Worm (Caenorhabditis elegans) whole organism, dauer: Measurements from ENCODE around the gene ubc-13.

Experiments
- unc-62 ChIP-seq: sonication (generic microtip); optimal IDR thresholded peaks from 2 replicates; lab custom pipeline; 2017; ENCODE audit warnings: missing biosample characterization, missing genetic modification reagents, missing genetic modification characterization

The ubc-13 gene

DNA sequence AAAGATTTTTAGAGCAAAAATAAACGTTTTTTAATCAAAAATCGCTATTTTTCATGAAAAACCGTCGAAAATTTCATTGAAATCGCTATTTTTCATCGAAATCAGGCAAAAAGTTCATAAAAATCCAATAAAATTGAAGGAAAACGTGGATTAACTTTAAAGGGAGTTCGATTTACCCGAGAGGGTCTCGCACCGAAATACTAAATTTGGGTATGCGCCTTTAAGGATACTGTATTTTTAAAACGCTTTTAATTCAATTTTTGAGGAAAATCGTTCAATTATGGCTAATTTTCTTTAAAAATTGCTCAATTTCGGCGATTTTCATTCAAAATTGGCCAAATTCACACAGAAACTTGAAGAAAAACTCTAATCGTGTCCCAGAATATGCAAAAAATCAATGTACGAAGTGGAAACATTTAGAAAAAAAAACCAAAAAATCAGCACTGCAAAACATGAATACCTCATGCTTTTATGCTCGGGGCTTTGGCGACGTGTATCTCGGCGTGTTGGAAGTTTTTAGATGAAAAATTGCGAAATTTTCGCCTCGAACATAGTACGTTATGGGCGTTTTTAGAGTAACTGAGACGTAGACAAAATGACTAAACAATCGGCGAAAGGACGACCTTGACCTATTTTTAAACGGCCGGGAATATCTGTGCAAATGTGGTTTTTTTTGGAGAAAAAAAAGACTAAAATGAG, 32.6 kb downstream of the ubc-13 start:
- TF ChIP-seq unc-62 (GFP tag; lab: Kevin White, UChicago) = no peak

DNA sequence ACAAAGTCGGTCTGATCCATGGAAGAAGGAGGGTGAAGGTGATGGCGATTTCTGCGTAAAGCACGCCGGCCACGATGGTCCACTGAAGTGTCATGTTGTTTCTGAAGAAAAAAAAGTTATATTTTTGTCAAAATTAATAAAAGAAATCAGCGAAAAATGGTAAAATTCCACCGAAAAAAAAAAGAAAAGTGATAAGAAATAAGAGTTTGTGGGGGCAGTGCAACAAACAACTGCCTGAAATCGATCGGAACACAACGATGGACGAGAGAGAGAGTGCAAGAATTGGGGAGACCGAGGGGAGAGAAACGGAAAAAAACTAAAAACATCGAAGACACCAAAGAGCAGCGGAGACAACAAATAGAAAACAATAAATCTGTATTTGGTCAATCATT, 33.1 kb downstream of the ubc-13 start, which contains the start of gene Y54G2A.18:
Gene Y54G2A.18 (minus strand): TSS at position 101 of the 392 bp plus-strand sequence.
- TF ChIP-seq unc-62 (GFP tag; lab: Kevin White, UChicago) = no peak

DNA sequence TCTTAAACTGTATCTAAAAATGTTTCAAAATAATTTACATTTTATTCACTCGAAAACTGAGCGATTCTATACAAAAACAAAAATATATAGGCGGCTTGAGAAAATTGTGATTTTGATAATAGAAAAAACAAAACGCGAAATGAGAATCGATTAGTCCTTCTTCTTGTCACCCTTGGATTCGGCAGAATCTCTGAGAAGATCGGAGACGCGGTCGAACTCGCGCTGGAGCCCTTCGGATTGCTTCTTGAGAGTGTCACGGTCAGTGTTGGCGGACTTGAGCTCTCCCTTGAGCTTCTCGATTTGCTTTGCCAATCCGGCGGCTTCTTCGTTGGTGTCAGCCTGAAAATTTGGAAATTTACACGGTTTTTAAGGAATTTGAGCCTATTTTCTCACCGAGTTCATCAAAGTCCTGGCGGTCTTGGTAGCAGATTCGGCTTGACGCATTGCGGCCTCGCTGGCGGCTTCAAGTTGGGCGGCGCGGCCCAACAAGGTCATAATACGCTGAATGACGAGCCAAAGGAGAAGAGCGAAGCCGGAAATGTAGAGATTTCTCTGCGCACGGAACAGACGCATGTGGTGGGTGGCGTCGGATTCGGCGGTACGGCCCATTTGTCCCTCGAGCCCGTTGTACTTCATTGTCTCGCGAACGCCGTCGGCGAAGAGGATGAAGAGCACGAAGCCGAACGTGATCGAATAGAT, 33.8 kb downstream of the ubc-13 start:
- TF ChIP-seq unc-62 (GFP tag; lab: Kevin White, UChicago) = no peak

DNA sequence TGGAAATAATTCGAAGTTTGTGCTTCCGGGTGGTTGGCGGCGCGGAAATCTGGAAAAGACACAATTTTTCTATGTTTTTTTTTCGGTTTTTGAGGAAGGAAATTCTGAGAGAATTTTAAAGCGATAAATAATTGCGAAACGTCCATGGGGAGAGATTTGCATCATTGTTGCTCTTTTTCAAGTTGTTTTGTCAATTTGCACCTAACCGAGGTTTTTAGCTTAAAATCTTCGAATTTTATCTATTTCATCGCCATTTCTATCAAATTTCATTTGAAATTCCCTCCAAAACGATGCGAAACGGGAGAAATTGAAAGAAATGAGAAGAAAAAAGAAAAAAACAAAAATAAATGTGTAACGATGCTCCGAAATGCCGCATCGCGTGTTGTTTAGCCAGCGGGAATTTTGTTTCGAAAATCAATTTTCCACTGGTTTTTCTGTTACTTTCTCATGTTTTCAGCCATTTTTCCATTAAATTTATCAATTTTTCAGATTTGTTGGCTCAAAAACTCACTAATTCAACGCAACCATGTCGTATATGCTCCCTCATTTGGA, 35.0 kb downstream of the ubc-13 start, which contains the start of the genes nprt-1 and dib-1:
Gene nprt-1 (minus strand): TSS at position 51 of the 552 bp plus-strand sequence.
Gene dib-1 (plus strand): TSS at position 482 of the 552 bp plus-strand sequence.
- TF ChIP-seq unc-62 (GFP tag; lab: Kevin White, UChicago) = no peak

DNA sequence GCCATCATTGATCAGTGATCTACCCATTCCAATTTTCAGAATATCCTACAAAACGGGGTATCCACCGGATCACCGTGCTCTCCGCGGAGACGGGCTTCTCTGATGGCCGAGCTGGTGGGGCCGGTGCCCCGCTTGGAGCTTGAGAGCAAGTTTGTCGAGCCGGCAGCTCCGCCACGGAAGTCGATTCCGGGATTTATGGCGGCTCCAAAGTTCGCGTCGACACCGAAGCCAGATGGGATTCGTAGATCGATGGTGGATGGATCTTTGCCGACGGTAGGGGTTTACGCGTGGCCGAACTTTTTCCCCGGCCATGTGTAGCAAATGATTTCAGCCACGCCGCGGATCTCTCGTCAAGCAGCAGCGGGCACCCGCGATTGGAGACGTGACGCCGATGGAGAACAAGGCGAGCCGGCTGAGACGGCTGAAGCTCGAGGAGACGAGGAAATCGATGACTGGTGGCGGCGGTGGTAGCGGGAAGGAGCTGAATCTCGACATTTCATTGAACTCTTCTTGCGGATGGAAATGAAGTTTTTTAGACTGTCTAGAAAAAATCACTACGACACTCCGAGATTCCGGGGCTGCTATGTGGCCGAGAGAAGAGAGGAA, 36.9 kb downstream of the ubc-13 start:
- no peak for TF ChIP-seq unc-62 (GFP tag; lab: Kevin White, UChicago)

DNA sequence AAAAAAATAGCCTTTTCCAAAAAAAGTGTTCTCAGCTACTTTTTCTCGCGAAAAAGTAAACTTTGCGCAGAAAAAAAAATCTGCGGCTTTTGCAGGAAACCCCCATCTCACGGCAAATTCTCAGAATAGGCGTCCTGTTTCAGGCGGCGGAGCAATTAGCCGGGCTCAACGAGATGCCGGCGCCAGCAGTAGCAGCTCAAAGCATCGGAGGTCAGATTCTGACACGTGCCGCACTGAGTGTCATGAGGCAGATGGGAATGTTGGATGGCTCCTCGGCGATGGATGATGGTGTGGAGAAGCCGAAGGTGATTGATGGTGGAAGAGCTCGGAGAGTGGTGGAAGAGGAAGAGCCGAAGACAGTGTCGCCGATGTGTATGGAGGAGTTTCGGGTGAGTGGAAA, 38.2 kb downstream of the ubc-13 start:
- no peak for TF ChIP-seq unc-62 (GFP tag; lab: Kevin White, UChicago)

DNA sequence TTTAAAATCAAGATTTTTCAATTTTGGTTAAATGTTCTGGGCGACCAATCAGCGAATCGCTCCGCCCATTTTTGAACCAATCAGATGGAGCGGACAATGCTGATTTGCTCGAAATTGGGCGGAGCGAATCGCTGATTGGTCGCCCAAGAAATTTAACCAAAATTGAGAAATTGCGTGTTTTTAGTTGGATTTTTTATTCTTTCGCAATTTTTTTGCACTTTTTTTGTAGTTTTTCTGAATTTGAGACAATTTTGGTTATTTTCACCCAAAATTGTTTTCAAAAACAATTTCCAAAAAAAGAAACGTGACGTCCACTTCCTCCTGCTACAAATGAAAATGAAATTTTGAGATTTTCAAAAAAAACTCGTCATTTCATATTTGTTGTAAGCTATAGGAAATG, 38.8 kb downstream of the ubc-13 start, which contains the start of gene dml-1:
Gene dml-1 (plus strand): TSS at position 301 of the 400 bp plus-strand sequence.
- no peak for TF ChIP-seq unc-62 (GFP tag; lab: Kevin White, UChicago)

DNA sequence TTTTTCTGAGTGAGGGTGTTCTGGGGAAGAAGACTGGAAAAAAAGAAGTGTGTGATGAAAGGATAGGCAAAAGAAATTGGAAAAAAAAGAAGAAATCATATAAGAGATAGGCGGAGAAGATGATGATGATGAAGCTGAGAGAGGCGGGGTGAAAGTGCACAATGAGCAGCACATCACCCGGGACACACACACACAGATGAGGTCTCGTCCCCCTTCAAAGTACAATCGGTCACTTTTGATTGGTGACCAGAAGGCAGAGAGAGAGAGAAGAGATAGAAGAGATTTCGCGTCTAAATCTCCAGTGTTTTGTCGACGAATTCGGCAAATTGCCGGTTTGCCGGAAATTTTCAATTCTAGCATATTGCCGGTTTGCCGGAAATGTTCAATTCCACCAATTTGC, 40.2 kb downstream of the ubc-13 start:
- TF ChIP-seq unc-62 (GFP tag; lab: Kevin White, UChicago) = no peak
